Fruit fly (Drosophila melanogaster) whole organism, embryonic: Measurements from ENCODE around the gene CG1542.

Experiments
- CG10543 ChIP-seq: fragments of 200-800 bp; sonication (Bioruptor generic); optimal IDR thresholded peaks from 3 replicates; lab custom pipeline; 2017; ENCODE audit warnings: missing biosample characterization, mild to moderate bottlenecking, missing genetic modification characterization, moderate library complexity
- CG10959 ChIP-seq: fragments of 200-800 bp; sonication (Bioruptor generic); IDR thresholded peaks from 2 replicates; pipeline ENCODE4 v1.3.6; 2022; ENCODE audit warnings: missing biosample characterization, missing genetic modification characterization
- CG12071 ChIP-seq: fragments of 200-800 bp; sonication (Bioruptor generic); optimal IDR thresholded peaks from 3 replicates; lab custom pipeline; 2018; ENCODE audit warnings: missing biosample characterization, mild to moderate bottlenecking, missing genetic modification characterization
- CG12155 ChIP-seq: fragments of 200-800 bp; sonication (Bioruptor generic); optimal IDR thresholded peaks from 3 replicates; lab custom pipeline; 2016; ENCODE audit warnings: missing biosample characterization, missing genetic modification characterization
- CG12236 ChIP-seq: fragments of 200-800 bp; sonication (Bioruptor generic); optimal IDR thresholded peaks from 2 replicates; lab custom pipeline; 2016; ENCODE audit warnings: missing biosample characterization, missing genetic modification characterization
- CG12942 ChIP-seq: fragments of 200-800 bp; sonication (Bioruptor generic); optimal IDR thresholded peaks from 3 replicates; lab custom pipeline; 2016; ENCODE audit warnings: missing biosample characterization, missing genetic modification characterization
- CG13287 ChIP-seq: fragments of 200-800 bp; sonication (Bioruptor generic); IDR thresholded peaks from 2 replicates; pipeline ENCODE4 v1.3.6; 2022; ENCODE audit warnings: missing biosample characterization, missing genetic modification characterization; ENCODE audit not compliant: partially characterized antibody
- CG14441 ChIP-seq: fragments of 200-800 bp; sonication (Bioruptor generic); IDR thresholded peaks from 2 replicates; pipeline ENCODE4 v1.3.6; 2022; ENCODE audit warnings: missing biosample characterization, missing genetic modification characterization
- CG14860 ChIP-seq: fragments of 200-800 bp; sonication (Bioruptor generic); IDR thresholded peaks from 3 replicates; pipeline ENCODE4 v1.3.6; 2022; ENCODE audit warnings: missing biosample characterization, missing genetic modification characterization; ENCODE audit not compliant: partially characterized antibody
- CG17361 ChIP-seq: fragments of 200-800 bp; sonication (Bioruptor generic); IDR thresholded peaks from 3 replicates; pipeline ENCODE4 v1.3.6; 2022; ENCODE audit warnings: missing biosample characterization, missing genetic modification characterization
- CG18476 ChIP-seq: fragments of 200-800 bp; sonication (Bioruptor generic); optimal IDR thresholded peaks from 2 replicates; lab custom pipeline; 2016; ENCODE audit warnings: missing biosample characterization, mild to moderate bottlenecking, missing genetic modification characterization
- CG2712 ChIP-seq: fragments of 200-800 bp; optimal IDR thresholded peaks from 3 replicates; lab custom pipeline; 2019; ENCODE audit warnings: missing biosample characterization, mild to moderate bottlenecking, missing genetic modification characterization, moderate library complexity
- CG3281 ChIP-seq: fragments of 200-800 bp; sonication (Bioruptor generic); optimal IDR thresholded peaks from 3 replicates; lab custom pipeline; 2017; ENCODE audit warnings: missing biosample characterization, mild to moderate bottlenecking, missing genetic modification characterization
- CG3847 ChIP-seq: fragments of 200-800 bp; sonication (Bioruptor generic); IDR thresholded peaks from 2 replicates; pipeline ENCODE4 v1.3.6; 2022; ENCODE audit warnings: missing biosample characterization, missing genetic modification characterization
- CG3995 ChIP-seq: fragments of 200-800 bp; sonication (Bioruptor generic); optimal IDR thresholded peaks from 3 replicates; lab custom pipeline; 2016; ENCODE audit warnings: missing biosample characterization, missing genetic modification characterization
- CG5953 ChIP-seq: fragments of 200-800 bp; sonication (Bioruptor generic); IDR thresholded peaks from 2 replicates; pipeline ENCODE4 v1.3.6; 2022; ENCODE audit warnings: missing biosample characterization, missing genetic modification characterization
- CG8478 ChIP-seq: fragments of >200 bp; optimal IDR thresholded peaks from 2 replicates; lab custom pipeline; 2018
- CG8924 ChIP-seq: fragments of 200-800 bp; optimal IDR thresholded peaks from 3 replicates; lab custom pipeline; 2019; ENCODE audit warnings: missing biosample characterization, mild to moderate bottlenecking, missing genetic modification characterization, moderate library complexity
- CG9437 ChIP-seq: fragments of 200-800 bp; sonication (Bioruptor generic); optimal IDR thresholded peaks from 2 replicates; lab custom pipeline; 2018; ENCODE audit warnings: missing biosample characterization, mild to moderate bottlenecking, missing genetic modification characterization
- CTCF ChIP-seq: fragments of 200-800 bp; sonication (Bioruptor generic); optimal IDR thresholded peaks from 2 replicates; lab custom pipeline; 2017; ENCODE audit warnings: missing biosample characterization, mild to moderate bottlenecking, missing genetic modification characterization, moderate library complexity
- CoRest ChIP-seq: fragments of 200-800 bp; sonication (Bioruptor generic); optimal IDR thresholded peaks from 3 replicates; lab custom pipeline; 2018; ENCODE audit warnings: missing biosample characterization, mild to moderate bottlenecking, missing genetic modification characterization, moderate library complexity
- D ChIP-seq, 2 experiments: fragments of 200-800 bp in 1 of 2; fragments of >200 bp in 1 of 2; sonication (Bioruptor generic) in 1 of 2; optimal IDR thresholded peaks; 2 replicates in 1 of 2; 3 replicates in 1 of 2; lab custom pipeline; 2017; ENCODE audit warnings: mild to moderate bottlenecking in 1 of 2, missing biosample characterization in 1 of 2, missing genetic modification characterization in 1 of 2, missing genetic modification reagents in 1 of 2
- GATAe ChIP-seq: fragments of 200-800 bp; sonication (Bioruptor generic); conservative IDR thresholded peaks from 2 replicates; pipeline ENCODE4 v1.3.6; 2022; ENCODE audit warnings: missing biosample characterization, missing genetic modification characterization
- Gsc ChIP-seq: fragments of 200-800 bp; sonication (Bioruptor generic); IDR thresholded peaks from 2 replicates; pipeline ENCODE4 v1.3.6; 2022; ENCODE audit warnings: missing biosample characterization, missing genetic modification characterization
- NC2β ChIP-seq: fragments of 200-800 bp; sonication (Bioruptor generic); optimal IDR thresholded peaks from 2 replicates; lab custom pipeline; 2016; ENCODE audit warnings: missing biosample characterization, missing genetic modification characterization
- NK7.1 ChIP-seq: fragments of 200-800 bp; sonication (Bioruptor generic); optimal IDR thresholded peaks from 3 replicates; lab custom pipeline; 2016; ENCODE audit warnings: missing biosample characterization, missing genetic modification characterization
- Optix ChIP-seq: fragments of 200-800 bp; sonication (Bioruptor generic); IDR thresholded peaks from 3 replicates; pipeline ENCODE4 v1.3.6; 2022; ENCODE audit warnings: missing biosample characterization, missing genetic modification characterization
- Six4 ChIP-seq: fragments of 200-800 bp; sonication (Bioruptor generic); optimal IDR thresholded peaks from 2 replicates; lab custom pipeline; 2016; ENCODE audit warnings: missing biosample characterization, missing genetic modification characterization
- Xbp1 ChIP-seq: fragments of 200-800 bp; sonication (Bioruptor generic); optimal IDR thresholded peaks from 3 replicates; lab custom pipeline; 2016; ENCODE audit warnings: missing biosample characterization, mild to moderate bottlenecking, missing genetic modification characterization
- bbx ChIP-seq: fragments of 200-800 bp; sonication (Bioruptor generic); IDR thresholded peaks from 2 replicates; pipeline ENCODE4 v1.3.6; 2022; ENCODE audit warnings: missing biosample characterization, missing genetic modification characterization; ENCODE audit not compliant: partially characterized antibody
- bsh ChIP-seq, 2 experiments: fragments of 200-800 bp; sonication (Bioruptor generic); optimal IDR thresholded peaks; 2 replicates each; lab custom pipeline; 2017 to 2018; ENCODE audit warnings: mild to moderate bottlenecking in 2 of 2, missing biosample characterization in 2 of 2, missing genetic modification characterization in 2 of 2, moderate library complexity in 1 of 2
- chinmo ChIP-seq: fragments of 200-800 bp; sonication (Bioruptor generic); IDR thresholded peaks from 4 replicates; pipeline ENCODE4 v1.3.6; 2022; ENCODE audit warnings: missing biosample characterization, missing genetic modification characterization; ENCODE audit not compliant: partially characterized antibody
- chn ChIP-seq: fragments of 200-800 bp; sonication (Bioruptor generic); optimal IDR thresholded peaks from 2 replicates; lab custom pipeline; 2016; ENCODE audit warnings: missing biosample characterization, missing genetic modification characterization
- dm ChIP-seq: fragments of 200-800 bp; sonication (Bioruptor generic); optimal IDR thresholded peaks from 3 replicates; lab custom pipeline; 2016; ENCODE audit warnings: missing biosample characterization, missing genetic modification characterization
- emc ChIP-seq: fragments of 200-800 bp; sonication (Bioruptor generic); optimal IDR thresholded peaks from 2 replicates; lab custom pipeline; 2016; ENCODE audit warnings: missing biosample characterization, missing genetic modification characterization
- grn ChIP-seq: fragments of 200-800 bp; sonication (Bioruptor generic); optimal IDR thresholded peaks from 3 replicates; lab custom pipeline; 2017; ENCODE audit warnings: missing biosample characterization, missing genetic modification characterization
- hbn ChIP-seq: fragments of 200-800 bp; sonication (Bioruptor generic); IDR thresholded peaks from 2 replicates; pipeline ENCODE4 v1.3.6; 2022; ENCODE audit warnings: missing biosample characterization, missing genetic modification characterization; ENCODE audit not compliant: partially characterized antibody
- kah ChIP-seq: fragments of 200-800 bp; sonication (Bioruptor generic); optimal IDR thresholded peaks from 2 replicates; lab custom pipeline; 2018; ENCODE audit warnings: missing biosample characterization, mild to moderate bottlenecking, missing genetic modification characterization
- lab ChIP-seq: fragments of 200-800 bp; sonication (Bioruptor generic); optimal IDR thresholded peaks from 3 replicates; lab custom pipeline; 2017; ENCODE audit warnings: missing biosample characterization, missing genetic modification characterization, mild to moderate bottlenecking, moderate library complexity, missing genetic modification reagents
- odd ChIP-seq: fragments of 200-800 bp; sonication (Bioruptor generic); optimal IDR thresholded peaks from 2 replicates; lab custom pipeline; 2017; ENCODE audit warnings: missing biosample characterization, mild to moderate bottlenecking, missing genetic modification characterization
- ranshi ChIP-seq: fragments of 200-800 bp; sonication (Bioruptor generic); IDR thresholded peaks from 2 replicates; pipeline ENCODE4 v1.3.6; 2022; ENCODE audit warnings: missing biosample characterization, missing genetic modification characterization
- shn ChIP-seq: fragments of 200-800 bp; sonication (Bioruptor generic); optimal IDR thresholded peaks from 3 replicates; lab custom pipeline; 2016; ENCODE audit warnings: missing biosample characterization, missing genetic modification characterization
- so ChIP-seq: fragments of 200-800 bp; sonication (Bioruptor generic); IDR thresholded peaks from 3 replicates; pipeline ENCODE4 v1.3.6; 2022; ENCODE audit warnings: missing biosample characterization, missing genetic modification characterization
- sr ChIP-seq: fragments of 200-800 bp; sonication (Bioruptor generic); IDR thresholded peaks from 3 replicates; pipeline ENCODE4 v1.3.6; 2022; ENCODE audit warnings: missing biosample characterization, missing genetic modification characterization
- ssp ChIP-seq: fragments of 200-800 bp; sonication (Bioruptor generic); IDR thresholded peaks from 2 replicates; pipeline ENCODE4 v1.3.6; 2022; ENCODE audit warnings: missing biosample characterization, missing genetic modification characterization
- tna ChIP-seq: fragments of 200-800 bp; sonication (Bioruptor generic); IDR thresholded peaks from 2 replicates; pipeline ENCODE4 v1.3.6; 2022; ENCODE audit warnings: missing biosample characterization, missing genetic modification characterization; ENCODE audit not compliant: partially characterized antibody
- toy ChIP-seq: fragments of 200-800 bp; sonication (Bioruptor generic); IDR thresholded peaks from 2 replicates; pipeline ENCODE4 v1.3.6; 2022; ENCODE audit warnings: missing biosample characterization, missing genetic modification characterization
- ttk ChIP-seq: fragments of 200-800 bp; sonication (Bioruptor generic); IDR thresholded peaks from 2 replicates; pipeline ENCODE4 v2.1.2; 2022; ENCODE audit warnings: missing biosample characterization, missing genetic modification characterization
- tx ChIP-seq: fragments of 200-800 bp; sonication (Bioruptor generic); optimal IDR thresholded peaks from 2 replicates; lab custom pipeline; 2016; ENCODE audit warnings: missing biosample characterization, missing genetic modification characterization
- vvl ChIP-seq: fragments of 200-800 bp; sonication (Bioruptor generic); IDR thresholded peaks from 2 replicates; pipeline ENCODE4 v1.3.6; 2022; ENCODE audit warnings: missing biosample characterization, missing genetic modification characterization

Gene CG1542

dm6 chr3R:31220456-31221336 is 7.4 kb downstream of the CG1542 start, which contains the start of gene CG12054 (continued):
- TF ChIP-seq Six4: no peak
- TF ChIP-seq CG12155 (GFP tag; lab: Kevin White, UChicago): peak; percentile 48
- no peak for TF ChIP-seq Optix (GFP tag; lab: Robert Waterston, UW)
- no peak for TF ChIP-seq so
- no peak for TF ChIP-seq kah
- no peak for TF ChIP-seq CG3995 (GFP tag; lab: Kevin White, UChicago)
- no peak for TF ChIP-seq CG3847 (GFP tag; lab: Robert Waterston, UW)
- TF ChIP-seq CG9437 (GFP tag; lab: Kevin White, UChicago): peak; percentile 90
- TF ChIP-seq sr (GFP tag; lab: Robert Waterston, UW): no peak
- TF ChIP-seq tx (GFP tag; lab: Kevin White, UChicago): no peak
- no peak for TF ChIP-seq shn (GFP tag; lab: Kevin White, UChicago)
- no peak for TF ChIP-seq chinmo (GFP tag; lab: Robert Waterston, UW)
- TF ChIP-seq NC2β (GFP tag; lab: Kevin White, UChicago): no peak
- TF ChIP-seq CG8924: no peak
- no peak for TF ChIP-seq ranshi (GFP tag; lab: Robert Waterston, UW)
- no peak for TF ChIP-seq tna
- TF ChIP-seq Xbp1 (GFP tag; lab: Kevin White, UChicago): peak; percentile 10
- TF ChIP-seq hbn (GFP tag; lab: Robert Waterston, UW): no peak
- no peak for TF ChIP-seq CG18476 (GFP tag; lab: Kevin White, UChicago)
- TF ChIP-seq CG14860 (GFP tag; lab: Robert Waterston, UW): no peak
- TF ChIP-seq chn: no peak
- no peak for TF ChIP-seq CG12236 (GFP tag; lab: Kevin White, UChicago)
- no peak for TF ChIP-seq odd (GFP tag; lab: Kevin White, UChicago)
- no peak for TF ChIP-seq CG17361 (GFP tag; lab: Robert Waterston, UW)
- TF ChIP-seq Gsc: no peak
- no peak for TF ChIP-seq ttk (GFP tag; lab: Robert Waterston, UW)
- TF ChIP-seq CG8478: peak; percentile 90
- TF ChIP-seq CG12071 (GFP tag; lab: Kevin White, UChicago): no peak
- TF ChIP-seq lab (GFP tag; lab: Kevin White, UChicago): no peak
- TF ChIP-seq emc: no peak
- TF ChIP-seq D (optimal IDR thresholded peaks at IDR 0.05; lab: Kevin White, UChicago): no peak
- TF ChIP-seq D (GFP tag; optimal IDR thresholded peaks at IDR 0.05; lab: Kevin White, UChicago): no peak
- TF ChIP-seq CG5953 (GFP tag; lab: Robert Waterston, UW): no peak
- TF ChIP-seq CoRest (tag; lab: Kevin White, UChicago): no peak
- TF ChIP-seq CG10543 (GFP tag; lab: Kevin White, UChicago): no peak
- no peak for TF ChIP-seq vvl (GFP tag; lab: Robert Waterston, UW)
- no peak for TF ChIP-seq CG12942 (GFP tag; lab: Kevin White, UChicago)
- no peak for TF ChIP-seq toy
- no peak for TF ChIP-seq CG13287 (GFP tag; lab: Robert Waterston, UW)
- TF ChIP-seq CG2712 (tag; lab: Kevin White, UChicago): peak; percentile 1
- no peak for TF ChIP-seq GATAe (GFP tag; lab: Robert Waterston, UW)
- TF ChIP-seq bbx (GFP tag; lab: Robert Waterston, UW): no peak
- no peak for TF ChIP-seq dm (GFP tag; lab: Kevin White, UChicago)
- TF ChIP-seq CG3281 (GFP tag; lab: Kevin White, UChicago): no peak
- TF ChIP-seq CG10959 (GFP tag; lab: Robert Waterston, UW): no peak
- TF ChIP-seq CG14441: no peak
- no peak for TF ChIP-seq NK7.1 (GFP tag; lab: Kevin White, UChicago)
- TF ChIP-seq ssp (GFP tag; lab: Robert Waterston, UW): no peak
- no peak for TF ChIP-seq bsh (GFP tag; optimal IDR thresholded peaks at IDR 0.05; lab: Kevin White, UChicago)
- TF ChIP-seq grn (GFP tag; lab: Kevin White, UChicago): no peak
- peak; percentile 60 for TF ChIP-seq CTCF
